Worm (Caenorhabditis elegans) whole organism, L1 larva: ENCODE data around the gene arrd-13.
"Not testable (repeated sequence)": the region's sequence is repeated elsewhere in the genome, so short reads cannot be mapped to it uniquely, and the experiment has no call there.

ENCODE experiments used
- ama-1 ChIP-seq: fragments of 150-350 bp; optimal IDR thresholded peaks from 2 replicates; lab custom pipeline; 2014
- blmp-1 ChIP-seq: fragments of 150-350 bp; optimal IDR thresholded peaks from 2 replicates; lab custom pipeline; 2014; ENCODE audit warnings: missing biosample characterization, missing genetic modification characterization
- efl-3 ChIP-seq: fragments of 200-800 bp; sonication (Bioruptor generic); optimal IDR thresholded peaks from 2 replicates; lab custom pipeline; 2018; ENCODE audit warnings: mild to moderate bottlenecking, missing genetic modification characterization, missing compliant biosample characterization
- egl-27 ChIP-seq, 2 experiments: fragments of 150-350 bp in 1 of 2; sonication (generic microtip); optimal IDR thresholded peaks; 3 replicates each; lab custom pipeline; 2017 to 2018; ENCODE audit warnings: missing biosample characterization in 2 of 2, missing genetic modification characterization in 2 of 2, missing genetic modification reagents in 2 of 2
- elt-3 ChIP-seq, 6 experiments: fragments of 150-350 bp in 1 of 6; sonication (generic microtip); optimal IDR thresholded peaks; 2 replicates each; lab custom pipeline; 2017 to 2018; ENCODE audit warnings: missing biosample characterization in 6 of 6, missing genetic modification characterization in 6 of 6, inconsistent platforms in 1 of 6
- lin-39 ChIP-seq: fragments of 150-350 bp; optimal IDR thresholded peaks from 2 replicates; lab custom pipeline; 2014; ENCODE audit warnings: missing biosample characterization, missing genetic modification reagents, missing genetic modification characterization
- lir-3 ChIP-seq: sonication (generic microtip); optimal IDR thresholded peaks from 2 replicates; lab custom pipeline; 2016; ENCODE audit warnings: mild to moderate bottlenecking, missing genetic modification characterization, moderate library complexity, missing compliant biosample characterization; ENCODE audit not compliant: poor library complexity
- mep-1 ChIP-seq: fragments of 150-350 bp; optimal IDR thresholded peaks from 2 replicates; lab custom pipeline; 2014; ENCODE audit warnings: missing biosample characterization, missing genetic modification characterization
- nhr-12 ChIP-seq: sonication (generic microtip); optimal IDR thresholded peaks from 2 replicates; lab custom pipeline; 2017; ENCODE audit warnings: missing biosample characterization, missing genetic modification characterization
- skn-1 ChIP-seq: fragments of 150-350 bp; optimal IDR thresholded peaks from 2 replicates; lab custom pipeline; 2014; ENCODE audit warnings: missing biosample characterization, missing genetic modification characterization
- swsn-7 ChIP-seq: sonication (generic microtip); optimal IDR thresholded peaks from 2 replicates; lab custom pipeline; 2016; ENCODE audit warnings: missing genetic modification characterization, missing compliant biosample characterization
- unc-130 ChIP-seq: fragments of 150-350 bp; optimal IDR thresholded peaks from 2 replicates; lab custom pipeline; 2017; ENCODE audit warnings: missing biosample characterization, missing genetic modification characterization, inconsistent platforms
- unc-30 ChIP-seq: sonication (generic microtip); optimal IDR thresholded peaks from 2 replicates; lab custom pipeline; 2017; ENCODE audit warnings: missing biosample characterization, missing genetic modification characterization
- unc-86 ChIP-seq: sonication (generic microtip); optimal IDR thresholded peaks from 2 replicates; lab custom pipeline; 2016; ENCODE audit warnings: missing genetic modification characterization, missing compliant biosample characterization

DNA sequence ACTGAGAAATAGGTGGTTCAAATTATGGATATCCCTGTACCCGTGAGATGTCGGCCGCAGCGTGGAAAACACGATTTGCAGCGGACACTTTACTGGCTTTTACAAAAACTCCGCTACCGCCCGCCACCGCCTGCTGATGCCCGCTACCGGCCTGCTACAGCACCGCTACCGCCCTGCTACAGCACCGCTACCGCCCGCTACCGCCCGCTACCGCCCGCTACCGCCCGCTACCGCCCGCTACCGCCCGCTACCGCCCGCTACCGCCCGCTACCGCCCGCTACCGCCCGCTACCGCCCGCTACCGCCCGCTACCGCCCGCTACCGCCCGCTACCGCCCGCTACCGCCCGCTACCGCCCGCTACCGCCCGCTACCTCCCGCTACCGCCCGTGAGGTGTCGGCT is 32.5 kb downstream of the arrd-13 start:
- TF ChIP-seq swsn-7 (tag; lab: Kevin White, UChicago); unc-130 (tag; lab: Kevin White, UChicago); mep-1 (tag; lab: Kevin White, UChicago); ama-1; egl-27 (tag; optimal IDR thresholded peaks at IDR 0.05; lab: Kevin White, UChicago); lir-3 (tag; lab: Kevin White, UChicago); lin-39; unc-86 (tag; lab: Kevin White, UChicago); nhr-12 (tag; lab: Kevin White, UChicago); blmp-1; elt-3 (tag; optimal IDR thresholded peaks at IDR 0.05; lab: Kevin White, UChicago); unc-30 (tag; lab: Kevin White, UChicago); efl-3; skn-1: not testable (repeated sequence)
